Worm (Caenorhabditis elegans) whole organism, L1 larva: Measurements from ENCODE around the gene rec-8.
A peak's percentile ranks its signal among the peaks of the same experiment; 100 is the strongest.

ENCODE experiments used
- C04F5.9 ChIP-seq: sonication (generic microtip); optimal IDR thresholded peaks from 2 replicates; lab custom pipeline; 2016; ENCODE audit warnings: missing genetic modification characterization, missing compliant biosample characterization
- Y116A8C.19 ChIP-seq: sonication (generic microtip); optimal IDR thresholded peaks from 2 replicates; lab custom pipeline; 2016; ENCODE audit warnings: missing compliant biosample characterization, missing genetic modification characterization, borderline replicate concordance
- blmp-1 ChIP-seq: fragments of 150-350 bp; optimal IDR thresholded peaks from 2 replicates; lab custom pipeline; 2014; ENCODE audit warnings: missing biosample characterization, missing genetic modification characterization
- ceh-63 ChIP-seq: fragments of 200-800 bp; sonication (Bioruptor generic); optimal IDR thresholded peaks from 2 replicates; lab custom pipeline; 2018; ENCODE audit warnings: mild to moderate bottlenecking, missing genetic modification characterization, missing compliant biosample characterization
- ceh-8 ChIP-seq: fragments of 200-800 bp; sonication (Bioruptor generic); optimal IDR thresholded peaks from 2 replicates; lab custom pipeline; 2018; ENCODE audit warnings: mild to moderate bottlenecking, missing genetic modification characterization, moderate library complexity, missing compliant biosample characterization
- efl-1 ChIP-seq, 4 experiments: fragments of 150-350 bp; optimal IDR thresholded peaks in 3 of 4; peaks in 1 of 4; 1 replicate in 1 of 4; 2 replicates in 3 of 4; lab custom pipeline; 2014; ENCODE audit warnings: missing biosample characterization in 2 of 4, missing genetic modification characterization in 2 of 4, missing genetic modification reagents in 2 of 4
- efl-3 ChIP-seq: fragments of 200-800 bp; sonication (Bioruptor generic); optimal IDR thresholded peaks from 2 replicates; lab custom pipeline; 2018; ENCODE audit warnings: mild to moderate bottlenecking, missing genetic modification characterization, missing compliant biosample characterization
- egl-13 ChIP-seq: sonication (generic microtip); optimal IDR thresholded peaks from 2 replicates; lab custom pipeline; 2016; ENCODE audit warnings: missing genotype, missing genetic modification reagents, missing genetic modification characterization, missing compliant biosample characterization
- elt-2 ChIP-seq: sonication (generic microtip); optimal IDR thresholded peaks from 2 replicates; lab custom pipeline; 2016; ENCODE audit warnings: missing genetic modification characterization, mild to moderate bottlenecking, inconsistent platforms, missing compliant biosample characterization, missing genetic modification reagents
- elt-3 ChIP-seq, 6 experiments: fragments of 150-350 bp in 1 of 6; sonication (generic microtip); optimal IDR thresholded peaks; 2 replicates each; lab custom pipeline; 2017 to 2018; ENCODE audit warnings: missing biosample characterization in 6 of 6, missing genetic modification characterization in 6 of 6, inconsistent platforms in 1 of 6
- fkh-10 ChIP-seq: sonication (generic microtip); optimal IDR thresholded peaks from 2 replicates; lab custom pipeline; 2017; ENCODE audit warnings: missing biosample characterization, missing genetic modification reagents, missing genetic modification characterization
- fkh-4 ChIP-seq: sonication (generic microtip); optimal IDR thresholded peaks from 2 replicates; lab custom pipeline; 2016; ENCODE audit warnings: missing compliant biosample characterization, missing genetic modification characterization, borderline replicate concordance
- hlh-17 ChIP-seq: fragments of 200-800 bp; sonication (Bioruptor generic); optimal IDR thresholded peaks from 2 replicates; lab custom pipeline; 2018; ENCODE audit warnings: missing genetic modification characterization, mild to moderate bottlenecking, missing compliant biosample characterization, moderate library complexity, borderline replicate concordance
- lin-13 ChIP-seq: fragments of 150-350 bp; optimal IDR thresholded peaks from 2 replicates; lab custom pipeline; 2014; ENCODE audit warnings: missing biosample characterization, missing genetic modification reagents, missing genetic modification characterization
- lin-14 ChIP-seq: fragments of 200-800 bp; sonication (Bioruptor generic); optimal IDR thresholded peaks from 2 replicates; lab custom pipeline; 2018; ENCODE audit warnings: mild to moderate bottlenecking, missing genetic modification characterization, moderate library complexity, missing compliant biosample characterization
- lin-35 ChIP-seq, 2 experiments: fragments of 150-350 bp; optimal IDR thresholded peaks; 2 replicates each; lab custom pipeline; 2014; ENCODE audit warnings: missing biosample characterization in 2 of 2, missing genetic modification characterization in 2 of 2, missing genetic modification reagents in 2 of 2
- lsy-2 ChIP-seq, 2 experiments: fragments of 150-350 bp; optimal IDR thresholded peaks; 2 replicates each; lab custom pipeline; 2014; ENCODE audit warnings: missing biosample characterization in 2 of 2, missing genetic modification characterization in 2 of 2
- mdl-1 ChIP-seq, 2 experiments: fragments of 150-350 bp; optimal IDR thresholded peaks; 2 replicates each; lab custom pipeline; 2014 to 2017; ENCODE audit warnings: missing biosample characterization in 2 of 2, missing genetic modification characterization in 2 of 2, inconsistent platforms in 1 of 2
- mep-1 ChIP-seq: fragments of 150-350 bp; optimal IDR thresholded peaks from 2 replicates; lab custom pipeline; 2014; ENCODE audit warnings: missing biosample characterization, missing genetic modification characterization
- nhr-11 ChIP-seq: fragments of 150-350 bp; optimal IDR thresholded peaks from 2 replicates; lab custom pipeline; 2014; ENCODE audit warnings: missing biosample characterization, missing genetic modification characterization
- nhr-12 ChIP-seq: sonication (generic microtip); optimal IDR thresholded peaks from 2 replicates; lab custom pipeline; 2017; ENCODE audit warnings: missing biosample characterization, missing genetic modification characterization
- nhr-20 ChIP-seq: sonication (generic microtip); optimal IDR thresholded peaks from 2 replicates; lab custom pipeline; 2016; ENCODE audit warnings: mild to moderate bottlenecking, missing genetic modification characterization, missing compliant biosample characterization
- nhr-237 ChIP-seq: fragments of 150-350 bp; optimal IDR thresholded peaks from 2 replicates; lab custom pipeline; 2014; ENCODE audit warnings: missing biosample characterization, missing genetic modification characterization
- nhr-71 ChIP-seq: sonication (generic microtip); optimal IDR thresholded peaks from 2 replicates; lab custom pipeline; 2016; ENCODE audit warnings: mild to moderate bottlenecking, missing genetic modification characterization, moderate library complexity, missing compliant biosample characterization
- nhr-85 ChIP-seq: sonication (generic microtip); peaks from one replicate; lab custom pipeline; 2016; ENCODE audit warnings: missing genetic modification characterization, inconsistent platforms, missing compliant biosample characterization
- nhr-90 ChIP-seq: sonication (generic microtip); optimal IDR thresholded peaks from 2 replicates; lab custom pipeline; 2016; ENCODE audit warnings: mild to moderate bottlenecking, missing genetic modification characterization, missing compliant biosample characterization; ENCODE audit not compliant: poor library complexity
- pag-3 ChIP-seq: sonication (generic microtip); optimal IDR thresholded peaks from 2 replicates; lab custom pipeline; 2017; ENCODE audit warnings: missing genetic modification characterization, mild to moderate bottlenecking, missing compliant biosample characterization, antibody characterized with exemption, borderline replicate concordance; ENCODE audit not compliant: insufficient read depth
- skn-1 ChIP-seq: fragments of 150-350 bp; optimal IDR thresholded peaks from 2 replicates; lab custom pipeline; 2014; ENCODE audit warnings: missing biosample characterization, missing genetic modification characterization
- snu-23 ChIP-seq: sonication (generic microtip); optimal IDR thresholded peaks from 2 replicates; lab custom pipeline; 2016; ENCODE audit warnings: missing genetic modification characterization, missing compliant biosample characterization
- sptf-1 ChIP-seq: fragments of 150-350 bp; optimal IDR thresholded peaks from 2 replicates; lab custom pipeline; 2014; ENCODE audit warnings: missing biosample characterization, missing genetic modification characterization
- tlp-1 ChIP-seq: fragments of 150-350 bp; optimal IDR thresholded peaks from 2 replicates; lab custom pipeline; 2014; ENCODE audit warnings: missing biosample characterization, missing genetic modification characterization
- unc-130 ChIP-seq: fragments of 150-350 bp; optimal IDR thresholded peaks from 2 replicates; lab custom pipeline; 2017; ENCODE audit warnings: missing biosample characterization, missing genetic modification characterization, inconsistent platforms
- unc-98 ChIP-seq: fragments of 200-800 bp; sonication (Bioruptor generic); IDR thresholded peaks from 2 replicates; pipeline ENCODE4 v1.3.6; 2022; ENCODE audit warnings: missing genetic modification characterization, missing compliant biosample characterization
- xbp-1 ChIP-seq: sonication (generic microtip); optimal IDR thresholded peaks from 2 replicates; lab custom pipeline; 2016; ENCODE audit warnings: missing genetic modification characterization, missing compliant biosample characterization
- ztf-11 ChIP-seq, 2 experiments: sonication (generic microtip); optimal IDR thresholded peaks; 2 replicates each; lab custom pipeline; 2016 to 2017; ENCODE audit warnings: missing genetic modification characterization in 2 of 2, missing biosample characterization in 1 of 2, missing compliant biosample characterization in 1 of 2

rec-8 gene

ce11 chrIV:13313156-13313555 lies 39.8 kb downstream of the rec-8 start:
- TF ChIP-seq nhr-71 (tag; lab: Kevin White, UChicago), result no peak
- no peak for TF ChIP-seq mep-1 (tag; lab: Kevin White, UChicago)
- TF ChIP-seq elt-2 (tag; lab: Kevin White, UChicago), result no peak
- TF ChIP-seq lin-14 (GFP tag; lab: Kevin White, UChicago), result peak; percentile 78

ce11 chrIV:13311331-13312034 lies 41.5 kb downstream of the rec-8 start:
- TF ChIP-seq mdl-1 (tag; optimal IDR thresholded peaks at IDR 0.05; lab: Kevin White, UChicago) (peak in 1 of 2 experiments; percentile 0), nhr-71 (tag; lab: Kevin White, UChicago) (peak; percentile 25), snu-23 (peak; percentile 19), lsy-2 (tag; optimal IDR thresholded peaks at IDR 0.05; lab: Kevin White, UChicago) (peak in 1 of 2 experiments; percentile 19), elt-2 (tag; lab: Kevin White, UChicago) (no peak), unc-98 (no peak), lin-14 (GFP tag; lab: Kevin White, UChicago) (no peak), blmp-1 (tag; lab: Kevin White, UChicago) (peak; percentile 17), skn-1 (no peak), pag-3 (tag; lab: Kevin White, UChicago) (no peak), lin-35 (GFP tag; optimal IDR thresholded peaks at IDR 0.05; lab: Kevin White, UChicago) (peak in 1 of 2 experiments; percentile 20), efl-1 (optimal IDR thresholded peaks at IDR 0.05; lab: Kevin White, UChicago) (peak; percentile 0 to 7), efl-1 (GFP tag; optimal IDR thresholded peaks at IDR 0.05 in 1 of 2; lab: Kevin White, UChicago) (no peak)

ce11 chrIV:13309636-13310035 lies 43.4 kb downstream of the rec-8 start:
- TF ChIP-seq nhr-11 (tag; lab: Kevin White, UChicago) (no peak), tlp-1 (tag; lab: Kevin White, UChicago) (no peak), unc-98 (no peak), nhr-12 (tag; lab: Kevin White, UChicago) (no peak), C04F5.9 (tag; lab: Kevin White, UChicago) (no peak), elt-3 (tag; optimal IDR thresholded peaks at IDR 0.05; lab: Kevin White, UChicago) (no peak), xbp-1 (tag; lab: Kevin White, UChicago) (no peak), lin-13 (no peak), nhr-20 (tag; lab: Kevin White, UChicago) (no peak), egl-13 (tag; lab: Kevin White, UChicago) (no peak), nhr-237 (tag; lab: Kevin White, UChicago) (no peak), ceh-63 (GFP tag; lab: Kevin White, UChicago) (no peak)

ce11 chrIV:13304786-13305185 lies 48.2 kb downstream of the rec-8 start:
- no peak for TF ChIP-seq nhr-90 (tag; lab: Kevin White, UChicago)
- no peak for TF ChIP-seq fkh-4
- TF ChIP-seq pag-3 (tag; lab: Kevin White, UChicago), result no peak
- no peak for TF ChIP-seq nhr-71 (tag; lab: Kevin White, UChicago)
- no peak for TF ChIP-seq ceh-8 (GFP tag; lab: Kevin White, UChicago)
- no peak for TF ChIP-seq nhr-85 (tag; lab: Kevin White, UChicago)
- TF ChIP-seq hlh-17 (GFP tag; lab: Kevin White, UChicago), result no peak
- TF ChIP-seq efl-3 (GFP tag; lab: Kevin White, UChicago), result no peak
- no peak for TF ChIP-seq sptf-1 (tag; lab: Kevin White, UChicago)
- no peak for TF ChIP-seq ztf-11 (tag; optimal IDR thresholded peaks at IDR 0.05; lab: Kevin White, UChicago)
- no peak for TF ChIP-seq unc-130 (tag; lab: Kevin White, UChicago)
- no peak for TF ChIP-seq fkh-10 (GFP tag; lab: Kevin White, UChicago)
- no peak for TF ChIP-seq Y116A8C.19 (tag; lab: Kevin White, UChicago)
